Worm (Caenorhabditis elegans) whole organism, L1 larva: ENCODE results near the gene eef-1B.1.

Source experiments
- ama-1 ChIP-seq: fragments of 150-350 bp; optimal IDR thresholded peaks from 2 replicates; lab custom pipeline; 2014
- dsc-1 ChIP-seq: sonication (generic microtip); optimal IDR thresholded peaks from 2 replicates; lab custom pipeline; 2016; ENCODE audit warnings: mild to moderate bottlenecking, missing genetic modification characterization, missing compliant biosample characterization
- egl-13 ChIP-seq: sonication (generic microtip); optimal IDR thresholded peaks from 2 replicates; lab custom pipeline; 2016; ENCODE audit warnings: missing genotype, missing genetic modification reagents, missing genetic modification characterization, missing compliant biosample characterization
- egl-27 ChIP-seq, 2 experiments: fragments of 150-350 bp in 1 of 2; sonication (generic microtip); optimal IDR thresholded peaks; 3 replicates each; lab custom pipeline; 2017 to 2018; ENCODE audit warnings: missing biosample characterization in 2 of 2, missing genetic modification characterization in 2 of 2, missing genetic modification reagents in 2 of 2
- fkh-10 ChIP-seq: sonication (generic microtip); optimal IDR thresholded peaks from 2 replicates; lab custom pipeline; 2017; ENCODE audit warnings: missing biosample characterization, missing genetic modification reagents, missing genetic modification characterization
- fos-1 ChIP-seq: fragments of 150-350 bp; optimal IDR thresholded peaks from 2 replicates; lab custom pipeline; 2014; ENCODE audit warnings: missing biosample characterization, missing genetic modification characterization
- hlh-4 ChIP-seq: sonication (generic microtip); optimal IDR thresholded peaks from 2 replicates; lab custom pipeline; 2016; ENCODE audit warnings: mild to moderate bottlenecking, missing genetic modification characterization, missing compliant biosample characterization
- jun-1 ChIP-seq: fragments of 150-350 bp; optimal IDR thresholded peaks from 2 replicates; lab custom pipeline; 2014; ENCODE audit warnings: missing biosample characterization, missing genetic modification reagents, missing genetic modification characterization
- mdl-1 ChIP-seq, 2 experiments: fragments of 150-350 bp; optimal IDR thresholded peaks; 2 replicates each; lab custom pipeline; 2014 to 2017; ENCODE audit warnings: missing biosample characterization in 2 of 2, missing genetic modification characterization in 2 of 2, inconsistent platforms in 1 of 2
- nhr-11 ChIP-seq: fragments of 150-350 bp; optimal IDR thresholded peaks from 2 replicates; lab custom pipeline; 2014; ENCODE audit warnings: missing biosample characterization, missing genetic modification characterization
- nhr-19 ChIP-seq: fragments of 200-800 bp; sonication (Bioruptor generic); conservative IDR thresholded peaks from 2 replicates; pipeline ENCODE4 v1.3.6; 2022; ENCODE audit warnings: missing genetic modification characterization, missing compliant biosample characterization
- unc-130 ChIP-seq: fragments of 150-350 bp; optimal IDR thresholded peaks from 2 replicates; lab custom pipeline; 2017; ENCODE audit warnings: missing biosample characterization, missing genetic modification characterization, inconsistent platforms
- unc-62 ChIP-seq: fragments of 150-350 bp; optimal IDR thresholded peaks from 2 replicates; lab custom pipeline; 2014; ENCODE audit warnings: missing biosample characterization, missing genetic modification reagents, missing genetic modification characterization

ce11 chrIII:8020823-8021332, 47.7 kb upstream of the eef-1B.1 start, which contains the start of gene lin-36:
- TF ChIP-seq fos-1 (peak; percentile 71), dsc-1 (tag; lab: Kevin White, UChicago) (peak; percentile 93), nhr-19 (peak; percentile 76), jun-1 (tag; lab: Kevin White, UChicago) (peak; percentile 79), ama-1 (lab: Kevin White, UChicago) (no peak), egl-13 (tag; lab: Kevin White, UChicago) (peak; percentile 44), unc-62 (peak; percentile 72), mdl-1 (tag; optimal IDR thresholded peaks at IDR 0.05; lab: Kevin White, UChicago) (peak in 1 of 2 experiments; percentile 64), egl-27 (tag; optimal IDR thresholded peaks at IDR 0.05; lab: Kevin White, UChicago) (peak in 1 of 2 experiments; percentile 6), unc-130 (tag; lab: Kevin White, UChicago) (peak; percentile 73), nhr-11 (tag; lab: Kevin White, UChicago) (no peak), fkh-10 (GFP tag; lab: Kevin White, UChicago) (no peak), hlh-4 (tag; lab: Kevin White, UChicago) (no peak)
